Worm (Caenorhabditis elegans) whole organism, L2 larva: ENCODE results near the gene nas-22.
"Not testable (repeated sequence)": the region's sequence is repeated elsewhere in the genome, so short reads cannot be mapped to it uniquely, and the experiment has no call there.

Source experiments
- C34F6.9 ChIP-seq: fragments of 150-350 bp; optimal IDR thresholded peaks from 2 replicates; lab custom pipeline; 2014; ENCODE audit warnings: missing biosample characterization, missing genetic modification characterization
- F13H6.1 ChIP-seq: sonication (generic microtip); optimal IDR thresholded peaks from 2 replicates; lab custom pipeline; 2016; ENCODE audit warnings: missing genetic modification characterization, missing compliant biosample characterization
- alr-1 ChIP-seq: fragments of 150-350 bp; optimal IDR thresholded peaks from 2 replicates; lab custom pipeline; 2014; ENCODE audit warnings: missing biosample characterization, missing genetic modification characterization
- aly-2 ChIP-seq: fragments of 150-350 bp; optimal IDR thresholded peaks from 2 replicates; lab custom pipeline; 2014; ENCODE audit warnings: missing biosample characterization, missing genetic modification characterization
- blmp-1 ChIP-seq: sonication (generic microtip); optimal IDR thresholded peaks from 2 replicates; lab custom pipeline; 2017; ENCODE audit warnings: missing genetic modification characterization, mild to moderate bottlenecking, missing compliant biosample characterization, antibody characterized with exemption, moderate library complexity; ENCODE audit not compliant: insufficient read depth
- ceh-16 ChIP-seq: fragments of 150-350 bp; optimal IDR thresholded peaks from 2 replicates; lab custom pipeline; 2014; ENCODE audit warnings: missing biosample characterization, missing genetic modification characterization
- crh-2 ChIP-seq: sonication (generic microtip); optimal IDR thresholded peaks from 2 replicates; lab custom pipeline; 2017; ENCODE audit warnings: missing biosample characterization, missing genetic modification characterization
- dmd-4 ChIP-seq: sonication (generic microtip); optimal IDR thresholded peaks from 2 replicates; lab custom pipeline; 2017; ENCODE audit warnings: missing biosample characterization, missing genetic modification characterization
- fos-1 ChIP-seq: fragments of 150-350 bp; optimal IDR thresholded peaks from 2 replicates; lab custom pipeline; 2014; ENCODE audit warnings: missing biosample characterization, missing genetic modification characterization
- gmeb-1 ChIP-seq: fragments of 150-350 bp; optimal IDR thresholded peaks from 2 replicates; lab custom pipeline; 2014; ENCODE audit warnings: missing biosample characterization, missing genetic modification characterization
- lin-11 ChIP-seq: fragments of 150-350 bp; sonication (generic microtip); optimal IDR thresholded peaks from 2 replicates; lab custom pipeline; 2014; ENCODE audit warnings: missing biosample characterization, missing genetic modification characterization, inconsistent platforms, mixed read lengths
- lin-13 ChIP-seq: fragments of 150-350 bp; optimal IDR thresholded peaks from 2 replicates; lab custom pipeline; 2014; ENCODE audit warnings: missing biosample characterization, missing genetic modification reagents, missing genetic modification characterization
- lsy-2 ChIP-seq, 2 experiments: fragments of 150-350 bp in 1 of 2; sonication (generic microtip) in 1 of 2; optimal IDR thresholded peaks; 2 replicates each; lab custom pipeline; 2014 to 2017; ENCODE audit warnings: missing biosample characterization in 2 of 2, missing genetic modification characterization in 2 of 2
- mab-5 ChIP-seq: fragments of 150-350 bp; optimal IDR thresholded peaks from 2 replicates; lab custom pipeline; 2014; ENCODE audit warnings: missing biosample characterization, missing genetic modification characterization
- mdl-1 ChIP-seq, 2 experiments: fragments of 150-350 bp in 1 of 2; sonication (generic microtip) in 1 of 2; optimal IDR thresholded peaks; 2 replicates each; lab custom pipeline; 2017; ENCODE audit warnings: missing biosample characterization in 2 of 2, missing genetic modification characterization in 2 of 2
- nhr-11 ChIP-seq: fragments of 150-350 bp; optimal IDR thresholded peaks from 2 replicates; lab custom pipeline; 2014; ENCODE audit warnings: missing biosample characterization, missing genetic modification characterization
- nhr-12 ChIP-seq: fragments of 150-350 bp; optimal IDR thresholded peaks from 2 replicates; lab custom pipeline; 2014; ENCODE audit warnings: missing biosample characterization, missing genetic modification characterization
- nhr-129 ChIP-seq: fragments of 150-350 bp; optimal IDR thresholded peaks from 2 replicates; lab custom pipeline; 2014; ENCODE audit warnings: missing biosample characterization, missing genetic modification characterization
- nhr-21 ChIP-seq: fragments of 150-350 bp; optimal IDR thresholded peaks from 2 replicates; lab custom pipeline; 2014; ENCODE audit warnings: missing biosample characterization, missing genetic modification characterization
- nhr-237 ChIP-seq: fragments of 150-350 bp; optimal IDR thresholded peaks from 2 replicates; lab custom pipeline; 2014; ENCODE audit warnings: missing biosample characterization, missing genetic modification characterization
- nhr-25 ChIP-seq: fragments of 150-350 bp; sonication (generic microtip); optimal IDR thresholded peaks from 3 replicates; lab custom pipeline; 2014; ENCODE audit warnings: missing biosample characterization, missing genetic modification characterization
- nhr-6 ChIP-seq: fragments of 150-350 bp; optimal IDR thresholded peaks from 2 replicates; lab custom pipeline; 2014; ENCODE audit warnings: missing biosample characterization, missing genetic modification characterization
- sem-4 ChIP-seq: fragments of 150-350 bp; optimal IDR thresholded peaks from 2 replicates; lab custom pipeline; 2014; ENCODE audit warnings: missing biosample characterization, missing genetic modification reagents, missing genetic modification characterization
- sma-3 ChIP-seq: sonication (generic microtip); optimal IDR thresholded peaks from 2 replicates; lab custom pipeline; 2016; ENCODE audit warnings: missing genetic modification reagents, missing genetic modification characterization, missing compliant biosample characterization
- sma-9 ChIP-seq, 2 experiments: fragments of 150-350 bp in 1 of 2; sonication (generic microtip) in 1 of 2; optimal IDR thresholded peaks; 2 replicates each; lab custom pipeline; 2014 to 2016; ENCODE audit warnings: missing genetic modification characterization in 2 of 2, mild to moderate bottlenecking in 1 of 2, missing biosample characterization in 1 of 2, missing compliant biosample characterization in 1 of 2, missing genetic modification reagents in 1 of 2, moderate library complexity in 1 of 2
- unc-39 ChIP-seq: fragments of 150-350 bp; optimal IDR thresholded peaks from 2 replicates; lab custom pipeline; 2014; ENCODE audit warnings: missing biosample characterization, missing genetic modification characterization
- unc-55 ChIP-seq: fragments of 150-350 bp; sonication (generic microtip); optimal IDR thresholded peaks from 3 replicates; lab custom pipeline; 2014; ENCODE audit warnings: missing biosample characterization, missing genetic modification reagents, missing genetic modification characterization
- zag-1 ChIP-seq: fragments of 150-350 bp; optimal IDR thresholded peaks from 2 replicates; lab custom pipeline; 2014; ENCODE audit warnings: missing biosample characterization, missing genetic modification characterization

Gene nas-22

DNA sequence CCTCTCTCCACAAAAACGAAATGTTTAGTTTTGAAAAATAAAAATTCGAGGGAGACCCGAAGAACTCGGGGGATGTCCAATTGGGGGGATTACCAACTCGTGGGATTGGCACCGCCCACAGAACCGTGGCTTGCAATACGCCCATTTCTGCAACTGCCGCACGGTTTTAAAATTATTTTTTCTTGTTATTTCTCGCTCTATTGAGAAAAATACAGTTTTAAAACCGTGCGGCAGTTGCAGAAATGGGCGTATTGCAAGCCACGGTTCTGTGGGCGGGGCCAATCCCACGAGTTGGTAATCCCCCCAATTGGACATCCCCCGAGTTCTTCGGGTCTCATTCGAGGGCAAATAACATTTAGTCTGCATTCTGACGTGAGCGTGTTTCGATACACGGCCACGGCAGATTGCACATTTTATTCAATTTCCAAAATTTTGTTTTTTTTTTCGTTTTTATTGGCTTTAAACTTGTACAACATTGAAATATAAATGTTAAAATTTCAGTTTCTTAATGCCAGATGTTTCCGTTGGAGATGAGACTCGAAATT is 30.4 kb downstream of the nas-22 start, which contains the start of the genes C55A6.1 and C55A6.10:
Gene C55A6.1, minus strand, starts transcription at position 116 of the 545 bp plus-strand sequence.
Gene C55A6.10, plus strand, starts transcription at position 495 of the 545 bp plus-strand sequence.
- TF ChIP-seq crh-2 (tag; lab: Kevin White, UChicago), result peak; percentile 73
- TF ChIP-seq nhr-6, result peak; percentile 18
- peak; percentile 10 for TF ChIP-seq blmp-1 (tag; lab: Kevin White, UChicago)
- peak; percentile 85 for TF ChIP-seq F13H6.1 (tag; lab: Kevin White, UChicago)
- peak; percentile 34 to 73 for TF ChIP-seq lsy-2 (tag; optimal IDR thresholded peaks at IDR 0.05; lab: Kevin White, UChicago)
- peak; percentile 69 for TF ChIP-seq lin-13
- TF ChIP-seq zag-1, result peak; percentile 2
- TF ChIP-seq sma-3 (GFP tag; lab: Kevin White, UChicago), result peak; percentile 83
- peak; percentile 54 for TF ChIP-seq nhr-129 (tag; lab: Kevin White, UChicago)
- TF ChIP-seq C34F6.9 (tag; lab: Kevin White, UChicago), result peak; percentile 63
- peak; percentile 59 for TF ChIP-seq gmeb-1
- peak; percentile 74 for TF ChIP-seq nhr-25 (tag; lab: Kevin White, UChicago)
- TF ChIP-seq sem-4 (tag; lab: Kevin White, UChicago), result peak; percentile 46
- peak; percentile 69 for TF ChIP-seq sma-9 (GFP tag; optimal IDR thresholded peaks at IDR 0.05; lab: Kevin White, UChicago)
- not testable (repeated sequence) for TF ChIP-seq sma-9 (tag; optimal IDR thresholded peaks at IDR 0.05; lab: Kevin White, UChicago)
- TF ChIP-seq nhr-21, result peak; percentile 40
- TF ChIP-seq lin-11 (tag; lab: Kevin White, UChicago), result peak; percentile 70
- peak; percentile 25 for TF ChIP-seq fos-1 (tag; lab: Kevin White, UChicago)
- peak in 1 of 2 experiments; percentile 8 for TF ChIP-seq mdl-1 (tag; optimal IDR thresholded peaks at IDR 0.05; lab: Kevin White, UChicago)
- TF ChIP-seq unc-55 (GFP tag; lab: Kevin White, UChicago), result peak; percentile 66
- TF ChIP-seq, all 48 proteins: peak for 19; not testable (repeated sequence) for 29

ce11 chrV:11506347-11506746 is 31.8 kb downstream of the nas-22 start:
- TF ChIP-seq C34F6.9 (tag; lab: Kevin White, UChicago), result peak; percentile 44
- peak; percentile 46 for TF ChIP-seq nhr-129 (tag; lab: Kevin White, UChicago)
- peak; percentile 80 for TF ChIP-seq F13H6.1 (tag; lab: Kevin White, UChicago)
- peak in 1 of 2 experiments; percentile 36 for TF ChIP-seq lsy-2 (tag; optimal IDR thresholded peaks at IDR 0.05; lab: Kevin White, UChicago)
- no peak for TF ChIP-seq nhr-25 (tag; lab: Kevin White, UChicago)
- peak; percentile 52 for TF ChIP-seq sma-9 (GFP tag; optimal IDR thresholded peaks at IDR 0.05; lab: Kevin White, UChicago)
- TF ChIP-seq sma-9 (tag; optimal IDR thresholded peaks at IDR 0.05; lab: Kevin White, UChicago), result no peak
- TF ChIP-seq ceh-16 (tag; lab: Kevin White, UChicago), result no peak

DNA sequence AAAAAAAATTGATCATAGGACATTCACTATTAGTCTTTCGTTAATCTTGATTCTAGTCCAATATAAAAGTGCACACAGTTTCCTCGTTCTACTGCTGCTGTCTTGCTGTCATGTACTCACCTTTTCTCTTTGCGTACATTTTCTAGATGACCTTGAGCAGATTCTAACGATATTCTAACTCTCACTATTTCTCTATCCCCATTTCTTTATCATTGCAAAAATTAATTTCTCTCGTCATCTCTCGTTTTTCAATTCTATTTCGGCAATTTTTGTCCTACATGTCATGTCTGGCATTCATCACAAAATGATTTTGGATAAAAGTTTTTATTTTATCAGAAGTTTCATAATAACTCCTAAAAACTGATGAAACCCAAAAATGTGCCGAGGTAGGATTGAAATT is 34.3 kb downstream of the nas-22 start, which contains the start of gene ttll-5:
Gene ttll-5, plus strand, starts transcription at position 288 of the 400 bp plus-strand sequence.
- no peak for TF ChIP-seq nhr-237 (tag; lab: Kevin White, UChicago)
- TF ChIP-seq sma-9 (GFP tag; optimal IDR thresholded peaks at IDR 0.05; lab: Kevin White, UChicago), result peak; percentile 87
- TF ChIP-seq sma-9 (tag; optimal IDR thresholded peaks at IDR 0.05; lab: Kevin White, UChicago), result no peak
- peak; percentile 66 for TF ChIP-seq nhr-25 (tag; lab: Kevin White, UChicago)
- no peak for TF ChIP-seq alr-1 (tag; lab: Kevin White, UChicago)
- TF ChIP-seq fos-1 (tag; lab: Kevin White, UChicago), result peak; percentile 35
- TF ChIP-seq blmp-1 (tag; lab: Kevin White, UChicago), result peak; percentile 70
- TF ChIP-seq sma-3 (GFP tag; lab: Kevin White, UChicago), result peak; percentile 12

ce11 chrV:11513432-11513831 is 38.9 kb downstream of the nas-22 start, which contains the start of gene C55A6.3:
Gene C55A6.3, minus strand, starts transcription at chrV:11513532.
- TF ChIP-seq aly-2 (no peak), mab-5 (tag; lab: Kevin White, UChicago) (no peak), dmd-4 (tag; lab: Kevin White, UChicago) (no peak)

ce11 chrV:11514677-11515076 is 40.2 kb downstream of the nas-22 start, which contains the start of gene C55A6.6:
Gene C55A6.6, minus strand, starts transcription at chrV:11514737.
- no peak for TF ChIP-seq mab-5 (tag; lab: Kevin White, UChicago)
- no peak for TF ChIP-seq unc-39 (tag; lab: Kevin White, UChicago)
- no peak for TF ChIP-seq sem-4 (tag; lab: Kevin White, UChicago)
- TF ChIP-seq sma-3 (GFP tag; lab: Kevin White, UChicago), result no peak
- TF ChIP-seq nhr-11 (tag; lab: Kevin White, UChicago), result no peak
- TF ChIP-seq nhr-12, result no peak
